Fruit fly (Drosophila melanogaster): ENCODE measurements around the gene Zir.

Gene Zir

DNA sequence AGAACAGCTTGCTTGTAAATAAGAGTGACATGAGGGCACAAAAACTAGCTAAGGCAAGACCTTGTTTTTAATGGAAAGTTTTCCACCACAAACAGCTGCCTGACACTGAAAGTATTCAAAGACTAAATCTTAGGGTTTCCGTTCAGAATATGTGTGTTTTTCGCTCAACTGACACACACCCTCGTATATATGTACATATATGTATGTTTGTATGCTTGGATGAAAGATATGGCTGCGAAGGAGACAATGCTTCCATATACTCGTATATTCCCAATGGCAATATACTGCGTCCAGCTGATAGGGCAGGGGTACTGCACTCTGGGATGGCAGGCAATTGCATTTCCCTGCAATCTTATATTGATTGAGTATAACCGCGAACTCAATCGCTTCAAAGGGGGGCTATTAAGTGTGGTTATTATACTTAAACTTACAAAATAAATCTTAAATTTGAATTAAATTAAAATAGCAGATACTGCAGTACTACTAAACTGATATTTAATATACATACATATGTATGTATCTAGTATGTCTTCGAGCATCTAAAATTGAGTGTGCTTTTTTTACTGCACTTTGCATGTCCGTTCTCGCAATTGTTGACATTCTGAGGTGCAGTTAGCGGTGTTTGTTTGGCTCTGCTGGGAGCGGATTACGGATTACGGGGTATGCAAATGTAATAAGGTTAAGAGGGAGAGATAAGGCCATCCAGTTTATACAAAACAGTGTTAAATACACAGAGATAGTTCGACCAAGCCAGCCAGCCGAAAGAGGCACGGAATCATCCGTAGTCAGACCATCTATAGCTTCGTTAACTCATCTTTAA, 40.2 kb downstream of the Zir start (continued):
- no peak for TF ChIP-seq eg (GFP tag; IDR thresholded peaks at IDR 0.05)
- TF ChIP-seq spab (GFP tag; optimal IDR thresholded peaks at IDR 0.05), result no peak
- TF ChIP-seq CG11762 (GFP tag; optimal IDR thresholded peaks at IDR 0.05; ENCODE audit: insufficient read depth), result no peak
- no peak for TF ChIP-seq CG4318 (GFP tag; optimal IDR thresholded peaks at IDR 0.05)
- no peak for TF ChIP-seq lz (GFP tag; optimal IDR thresholded peaks at IDR 0.05)
- TF ChIP-seq CG31627 (GFP tag; optimal IDR thresholded peaks at IDR 0.05), result no peak
- peak; percentile 11 for TF ChIP-seq pdm3 (GFP tag; optimal IDR thresholded peaks at IDR 0.05)
- TF ChIP-seq acj6 (GFP tag; optimal IDR thresholded peaks at IDR 0.05), result no peak
- no peak for TF ChIP-seq CG1621 (tag; optimal IDR thresholded peaks at IDR 0.05)
- no peak for TF ChIP-seq Hr38 (GFP tag; optimal IDR thresholded peaks at IDR 0.05)
- TF ChIP-seq achi (GFP tag; optimal IDR thresholded peaks at IDR 0.05), result no peak
- no peak for TF ChIP-seq Eip93F (GFP tag; optimal IDR thresholded peaks at IDR 0.05)
- 0 out of 3 replicates have a peak, but pooled peaks have one; percentile 29 for TF ChIP-seq CG6163 (GFP tag; IDR thresholded peaks at IDR 0.05)
- no peak for TF ChIP-seq Smox (GFP tag; optimal IDR thresholded peaks at IDR 0.05)
- no peak for TF ChIP-seq CG11294 (GFP tag; IDR thresholded peaks at IDR 0.05)
- TF ChIP-seq Lpt (GFP tag; optimal IDR thresholded peaks at IDR 0.05), result no peak
- no peak for TF ChIP-seq fkh (GFP tag; optimal IDR thresholded peaks at IDR 0.05)
- peak; percentile 16 for TF ChIP-seq CG6792 (GFP tag; optimal IDR thresholded peaks at IDR 0.05)
- no peak for TF ChIP-seq CG8319 (GFP tag; optimal IDR thresholded peaks at IDR 0.05)
- TF ChIP-seq CG7368 (GFP tag; optimal IDR thresholded peaks at IDR 0.05), result no peak
- TF ChIP-seq topi (GFP tag; optimal IDR thresholded peaks at IDR 0.05), result no peak
- TF ChIP-seq cyc (GFP tag; optimal IDR thresholded peaks at IDR 0.05), result no peak
- no peak for TF ChIP-seq CG3032 (tag; optimal IDR thresholded peaks at IDR 0.05)
- TF ChIP-seq CG9139 (GFP tag; optimal IDR thresholded peaks at IDR 0.05), result no peak
- no peak for TF ChIP-seq fd85E (GFP tag; optimal IDR thresholded peaks at IDR 0.05)
- TF ChIP-seq CG10631 (GFP tag; optimal IDR thresholded peaks at IDR 0.05), result peak; percentile 18
- no peak for TF ChIP-seq CG34406 (GFP tag; optimal IDR thresholded peaks at IDR 0.05)
- TF ChIP-seq CG15336 (GFP tag; IDR thresholded peaks at IDR 0.05), result no peak
- TF ChIP-seq CG11902 (GFP tag; optimal IDR thresholded peaks at IDR 0.05), result no peak
- TF ChIP-seq Sox15 (GFP tag; optimal IDR thresholded peaks at IDR 0.05), result no peak

DNA sequence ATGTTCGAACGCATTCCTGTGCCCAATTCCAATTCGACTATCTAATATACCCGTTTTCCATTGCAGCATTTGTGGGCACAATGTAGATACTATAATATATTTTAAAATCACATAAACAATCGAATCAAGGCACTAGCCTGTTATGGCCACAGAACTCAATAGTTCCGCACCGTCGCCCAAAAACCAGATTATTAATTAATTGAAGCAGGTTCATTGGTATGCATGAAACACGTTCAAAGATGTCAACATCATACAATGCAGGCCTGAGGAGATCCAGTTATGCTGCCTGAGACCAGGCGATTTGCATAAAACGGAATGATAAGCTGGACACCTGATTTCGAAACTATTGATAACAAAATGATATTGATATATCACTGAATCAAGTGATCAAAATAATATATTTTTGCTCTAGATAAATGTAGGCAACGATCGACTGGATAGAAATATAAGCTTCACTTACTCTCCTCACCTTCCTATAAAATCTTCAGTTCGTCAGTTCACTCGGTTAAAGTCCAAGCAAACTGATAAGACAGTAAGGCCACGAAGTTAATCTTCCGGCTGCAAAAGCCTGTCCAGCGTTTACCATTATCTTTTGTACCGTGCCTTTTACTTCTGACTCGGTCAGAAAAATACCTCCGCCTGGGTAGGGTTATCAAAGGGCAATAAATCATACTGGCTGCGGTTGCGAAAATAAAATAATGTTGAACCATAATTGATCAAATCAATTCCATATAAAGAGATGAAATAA, 41.0 kb downstream of the Zir start:
- TF ChIP-seq CG3919 (GFP tag; optimal IDR thresholded peaks at IDR 0.05) (peak; percentile 4), ss (GFP tag; optimal IDR thresholded peaks at IDR 0.05) (peak; percentile 8 to 67), eg (GFP tag; IDR thresholded peaks at IDR 0.05) (no peak), CG9139 (GFP tag; optimal IDR thresholded peaks at IDR 0.05) (peak; percentile 47), CG11902 (GFP tag; optimal IDR thresholded peaks at IDR 0.05) (no peak), CG8319 (GFP tag; optimal IDR thresholded peaks at IDR 0.05) (no peak), Eip78C (GFP tag) (peak; percentile 63), Hr39 (GFP tag; optimal IDR thresholded peaks at IDR 0.05) (no peak), CG1621 (tag; optimal IDR thresholded peaks at IDR 0.05) (peak; percentile 36), CG6163 (GFP tag; IDR thresholded peaks at IDR 0.05) (no peak), svp (GFP tag) (peak; percentile 98), CG6808 (GFP tag; optimal IDR thresholded peaks at IDR 0.05) (peak; percentile 26), Met (GFP tag; optimal IDR thresholded peaks at IDR 0.05) (no peak), Hr4 (GFP tag; optimal IDR thresholded peaks at IDR 0.05) (no peak)

DNA sequence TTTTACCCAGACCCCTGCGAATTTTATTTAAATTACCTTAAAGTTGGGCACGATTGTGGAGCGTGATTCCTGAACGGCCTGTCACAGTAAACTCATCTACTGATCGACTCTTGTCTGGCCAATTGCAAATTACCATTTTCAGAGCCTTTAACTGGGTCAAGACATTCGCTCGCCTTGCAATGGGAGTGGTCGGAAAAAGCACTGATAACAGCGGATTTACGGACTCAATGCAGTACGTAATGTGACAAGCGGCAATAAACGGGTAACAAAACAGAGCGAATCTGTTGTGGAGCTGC, 41.5 kb downstream of the Zir start:
- TF ChIP-seq fkh (GFP tag; optimal IDR thresholded peaks at IDR 0.05), result no peak
- peak; percentile 34 for TF ChIP-seq Eip78C (GFP tag)
- TF ChIP-seq CG6854 (GFP tag; optimal IDR thresholded peaks at IDR 0.05), result no peak
- TF ChIP-seq CG10669 (GFP tag; optimal IDR thresholded peaks at IDR 0.05), result no peak
- no peak for TF ChIP-seq CG32006 (GFP tag; optimal IDR thresholded peaks at IDR 0.05)
- TF ChIP-seq Sox102F (GFP tag; optimal IDR thresholded peaks at IDR 0.05), result no peak
- TF ChIP-seq vri (GFP tag; optimal IDR thresholded peaks at IDR 0.05), result peak; percentile 32
- peak; percentile 93 for TF ChIP-seq svp (GFP tag)

Measured in whole organism, prepupa.